Worm (Caenorhabditis elegans) whole organism, L4 larva: Measurements from ENCODE around the gene wdfy-2.

Source experiments
- D1046.2 ChIP-seq: fragments of 200-800 bp; sonication (Bioruptor generic); IDR thresholded peaks from 2 replicates; pipeline ENCODE4 v1.3.6; 2022; ENCODE audit warnings: missing genetic modification characterization, missing compliant biosample characterization
- F10B5.3 ChIP-seq: sonication (generic microtip); optimal IDR thresholded peaks from 2 replicates; lab custom pipeline; 2016; ENCODE audit warnings: mild to moderate bottlenecking, missing genetic modification characterization, missing compliant biosample characterization
- F44E2.7 ChIP-seq: fragments of 200-800 bp; sonication (Bioruptor generic); IDR thresholded peaks from 2 replicates; pipeline ENCODE4 v2.1.2; 2022; ENCODE audit warnings: missing genetic modification characterization, missing compliant biosample characterization
- F49E8.2 ChIP-seq: sonication (generic microtip); optimal IDR thresholded peaks from 2 replicates; lab custom pipeline; 2016; ENCODE audit warnings: missing compliant biosample characterization, mild to moderate bottlenecking, missing genetic modification characterization, borderline replicate concordance
- R02D3.7 ChIP-seq: fragments of 150-350 bp; sonication (generic microtip); optimal IDR thresholded peaks from 3 replicates; lab custom pipeline; 2014; ENCODE audit warnings: missing biosample characterization, missing genetic modification characterization
- T20F7.1 ChIP-seq: fragments of 200-800 bp; sonication (Bioruptor generic); optimal IDR thresholded peaks from 2 replicates; lab custom pipeline; 2018; ENCODE audit warnings: mild to moderate bottlenecking, missing genetic modification characterization, missing compliant biosample characterization
- Y48G9A.11 ChIP-seq: fragments of 200-800 bp; sonication (Bioruptor generic); IDR thresholded peaks from 2 replicates; pipeline ENCODE4 v1.3.6; 2022; ENCODE audit warnings: missing genetic modification reagents, missing genetic modification characterization, missing compliant biosample characterization
- Y75B8A.6 ChIP-seq: fragments of 200-800 bp; sonication (Bioruptor generic); IDR thresholded peaks from 2 replicates; pipeline ENCODE4 v1.3.6; 2022; ENCODE audit warnings: missing genetic modification reagents, missing genetic modification characterization, missing compliant biosample characterization
- ZK546.5 ChIP-seq, 2 experiments: sonication (generic microtip); optimal IDR thresholded peaks; 2 replicates each; lab custom pipeline; 2017; ENCODE audit warnings: missing biosample characterization in 2 of 2, missing genetic modification characterization in 2 of 2
- aha-1 ChIP-seq: fragments of 150-350 bp; peaks from one replicate; lab custom pipeline; 2014; ENCODE audit warnings: missing biosample characterization, missing genetic modification characterization
- ama-1 ChIP-seq: fragments of 150-350 bp; optimal IDR thresholded peaks from 2 replicates; lab custom pipeline; 2014; ENCODE audit warnings: inconsistent platforms, mixed read lengths
- attf-4 ChIP-seq: sonication (generic microtip); optimal IDR thresholded peaks from 3 replicates; lab custom pipeline; 2017; ENCODE audit warnings: missing biosample characterization, missing genetic modification characterization
- ceh-28 ChIP-seq: fragments of 150-350 bp; optimal IDR thresholded peaks from 2 replicates; lab custom pipeline; 2014; ENCODE audit warnings: missing biosample characterization, missing genetic modification reagents, missing genetic modification characterization
- ceh-32 ChIP-seq: sonication (generic microtip); optimal IDR thresholded peaks from 2 replicates; lab custom pipeline; 2016; ENCODE audit warnings: mild to moderate bottlenecking, missing genetic modification characterization, missing compliant biosample characterization; ENCODE audit not compliant: poor library complexity
- daf-19 ChIP-seq: fragments of 200-800 bp; sonication (Bioruptor generic); conservative IDR thresholded peaks from 2 replicates; pipeline ENCODE4 v1.3.6; 2022; ENCODE audit warnings: missing genetic modification characterization, missing compliant biosample characterization
- daf-8 ChIP-seq: fragments of 200-800 bp; sonication (Bioruptor generic); IDR thresholded peaks from 2 replicates; pipeline ENCODE4 v1.3.6; 2022; ENCODE audit warnings: missing genetic modification characterization, missing compliant biosample characterization
- dmd-9 ChIP-seq: fragments of 200-800 bp; sonication (Bioruptor generic); IDR thresholded peaks from 2 replicates; pipeline ENCODE4 v1.3.6; 2022; ENCODE audit warnings: missing genetic modification reagents, missing genetic modification characterization, missing compliant biosample characterization
- egl-27 ChIP-seq: sonication (generic microtip); optimal IDR thresholded peaks from 3 replicates; lab custom pipeline; 2017; ENCODE audit warnings: missing biosample characterization, missing genetic modification reagents, missing genetic modification characterization
- fkh-10 ChIP-seq: fragments of 150-350 bp; optimal IDR thresholded peaks from 2 replicates; lab custom pipeline; 2014; ENCODE audit warnings: missing biosample characterization, missing genetic modification reagents, missing genetic modification characterization
- fos-1 ChIP-seq: fragments of 150-350 bp; optimal IDR thresholded peaks from 2 replicates; lab custom pipeline; 2014; ENCODE audit warnings: missing biosample characterization, missing genetic modification characterization
- hlh-11 ChIP-seq: fragments of 200-800 bp; sonication (Bioruptor generic); optimal IDR thresholded peaks from 2 replicates; lab custom pipeline; 2018; ENCODE audit warnings: mild to moderate bottlenecking, missing genetic modification characterization, missing compliant biosample characterization
- hlh-30 ChIP-seq: sonication (generic microtip); optimal IDR thresholded peaks from 2 replicates; lab custom pipeline; 2017; ENCODE audit warnings: antibody characterized with exemption, mild to moderate bottlenecking, missing genetic modification characterization, missing compliant biosample characterization; ENCODE audit not compliant: insufficient read depth
- hmg-1.1 ChIP-seq: fragments of 200-800 bp; sonication (Bioruptor generic); IDR thresholded peaks from 2 replicates; pipeline ENCODE4 v1.3.6; 2022; ENCODE audit warnings: missing genetic modification reagents, missing genetic modification characterization, missing compliant biosample characterization
- lin-13 ChIP-seq: fragments of 150-350 bp; optimal IDR thresholded peaks from 2 replicates; lab custom pipeline; 2014; ENCODE audit warnings: missing biosample characterization, missing genetic modification reagents, missing genetic modification characterization
- lin-15B ChIP-seq: fragments of 150-350 bp; sonication (generic microtip); optimal IDR thresholded peaks from 3 replicates; lab custom pipeline; 2014; ENCODE audit warnings: missing biosample characterization, missing genetic modification characterization
- lin-38 ChIP-seq: fragments of 200-800 bp; sonication (Bioruptor generic); IDR thresholded peaks from 2 replicates; pipeline ENCODE4 v1.3.6; 2022; ENCODE audit warnings: missing genetic modification reagents, missing genetic modification characterization, missing compliant biosample characterization
- lsy-2 ChIP-seq, 2 experiments: fragments of 150-350 bp in 1 of 2; sonication (generic microtip) in 1 of 2; optimal IDR thresholded peaks; 2 replicates each; lab custom pipeline; 2014 to 2017; ENCODE audit warnings: missing biosample characterization in 2 of 2, missing genetic modification characterization in 2 of 2
- mep-1 ChIP-seq: fragments of 150-350 bp; sonication (generic microtip); optimal IDR thresholded peaks from 3 replicates; lab custom pipeline; 2014; ENCODE audit warnings: missing biosample characterization, missing genetic modification characterization
- mxl-2 ChIP-seq: fragments of 200-800 bp; sonication (Bioruptor generic); conservative IDR thresholded peaks from 2 replicates; pipeline ENCODE4 v1.3.6; 2022; ENCODE audit warnings: missing genetic modification reagents, missing genetic modification characterization, missing compliant biosample characterization
- nhr-10 ChIP-seq: fragments of 150-350 bp; optimal IDR thresholded peaks from 2 replicates; lab custom pipeline; 2014; ENCODE audit warnings: missing biosample characterization, missing genetic modification characterization
- nhr-11 ChIP-seq: fragments of 150-350 bp; optimal IDR thresholded peaks from 2 replicates; lab custom pipeline; 2014; ENCODE audit warnings: missing biosample characterization, missing genetic modification characterization
- nhr-111 ChIP-seq: fragments of 200-800 bp; sonication (Bioruptor generic); optimal IDR thresholded peaks from 2 replicates; lab custom pipeline; 2018; ENCODE audit warnings: mild to moderate bottlenecking, missing genetic modification characterization, missing compliant biosample characterization
- nhr-6 ChIP-seq: fragments of 150-350 bp; optimal IDR thresholded peaks from 2 replicates; lab custom pipeline; 2014; ENCODE audit warnings: missing biosample characterization, missing genetic modification characterization
- nhr-76 ChIP-seq: fragments of 150-350 bp; optimal IDR thresholded peaks from 2 replicates; lab custom pipeline; 2014; ENCODE audit warnings: missing biosample characterization, missing genetic modification characterization
- nhr-77 ChIP-seq: fragments of 150-350 bp; optimal IDR thresholded peaks from 2 replicates; lab custom pipeline; 2014; ENCODE audit warnings: missing biosample characterization, missing genetic modification characterization
- pha-4 ChIP-seq, 2 experiments: fragments of 150-350 bp in 1 of 2; fragments of 200-800 bp in 1 of 2; sonication (Bioruptor generic) in 1 of 2; IDR thresholded peaks in 1 of 2; optimal IDR thresholded peaks in 1 of 2; 2 replicates each; pipeline versions ENCODE4 v1.3.6 to Lab custom; 2014 to 2022; ENCODE audit warnings: missing genetic modification characterization in 2 of 2, missing genetic modification reagents in 2 of 2, missing biosample characterization in 1 of 2, missing compliant biosample characterization in 1 of 2
- php-3 ChIP-seq: fragments of 200-800 bp; sonication (Bioruptor generic); IDR thresholded peaks from 2 replicates; pipeline ENCODE4 v1.3.6; 2022; ENCODE audit warnings: missing genetic modification reagents, missing genetic modification characterization, missing compliant biosample characterization
- saeg-2 ChIP-seq: fragments of 200-800 bp; sonication (Bioruptor generic); IDR thresholded peaks from 2 replicates; pipeline ENCODE4 v1.3.6; 2022; ENCODE audit warnings: missing genetic modification reagents, missing genetic modification characterization, missing compliant biosample characterization
- sdz-12 ChIP-seq: fragments of 200-800 bp; sonication (Bioruptor generic); optimal IDR thresholded peaks from 2 replicates; lab custom pipeline; 2018; ENCODE audit warnings: mild to moderate bottlenecking, missing genetic modification characterization, missing compliant biosample characterization
- set-16 ChIP-seq: fragments of 200-800 bp; sonication (Bioruptor generic); IDR thresholded peaks from 2 replicates; pipeline ENCODE4 v1.3.6; 2022; ENCODE audit warnings: missing genetic modification reagents, missing genetic modification characterization, missing compliant biosample characterization
- skn-1 ChIP-seq: fragments of 150-350 bp; optimal IDR thresholded peaks from 2 replicates; lab custom pipeline; 2014; ENCODE audit warnings: missing biosample characterization, missing genetic modification characterization
- snpc-4 ChIP-seq: fragments of 150-350 bp; optimal IDR thresholded peaks from 2 replicates; lab custom pipeline; 2014; ENCODE audit warnings: missing biosample characterization, missing genetic modification characterization
- tra-1 ChIP-seq: fragments of 200-800 bp; sonication (Bioruptor generic); IDR thresholded peaks from 2 replicates; pipeline ENCODE4 v1.3.6; 2022; ENCODE audit warnings: missing genetic modification reagents, missing genetic modification characterization, missing compliant biosample characterization
- unc-130 ChIP-seq: sonication (generic microtip); optimal IDR thresholded peaks from 2 replicates; lab custom pipeline; 2016; ENCODE audit warnings: missing genetic modification reagents, missing genetic modification characterization, missing compliant biosample characterization
- unc-62 ChIP-seq, 3 experiments: fragments of 150-350 bp in 1 of 3; sonication (generic microtip); optimal IDR thresholded peaks in 2 of 3; peaks in 1 of 3; 1 replicate in 1 of 3; 2 replicates in 2 of 3; lab custom pipeline; 2014 to 2017; ENCODE audit warnings: missing biosample characterization in 3 of 3, missing genetic modification characterization in 3 of 3, missing genetic modification reagents in 3 of 3, missing genotype in 1 of 3
- vab-7 ChIP-seq: fragments of 200-800 bp; sonication (Bioruptor generic); IDR thresholded peaks from 2 replicates; pipeline ENCODE4 v1.3.6; 2022; ENCODE audit warnings: missing genetic modification reagents, missing genetic modification characterization, missing compliant biosample characterization
- zfp-2 ChIP-seq: sonication (generic microtip); optimal IDR thresholded peaks from 2 replicates; lab custom pipeline; 2016; ENCODE audit warnings: mild to moderate bottlenecking, missing genetic modification characterization, missing compliant biosample characterization
- zfp-3 ChIP-seq: fragments of 200-800 bp; sonication (Bioruptor generic); conservative IDR thresholded peaks from 2 replicates; pipeline ENCODE4 v1.3.6; 2022; ENCODE audit warnings: missing genetic modification reagents, missing genetic modification characterization, missing compliant biosample characterization
- zip-11 ChIP-seq: fragments of 200-800 bp; sonication (Bioruptor generic); IDR thresholded peaks from 2 replicates; pipeline ENCODE4 v1.3.6; 2022; ENCODE audit warnings: missing genetic modification characterization, missing compliant biosample characterization
- zip-2 ChIP-seq: fragments of 150-350 bp; optimal IDR thresholded peaks from 2 replicates; lab custom pipeline; 2014; ENCODE audit warnings: missing biosample characterization, missing genetic modification characterization
- ztf-7 ChIP-seq: fragments of 150-350 bp; optimal IDR thresholded peaks from 2 replicates; lab custom pipeline; 2014; ENCODE audit warnings: missing biosample characterization, missing genetic modification characterization

wdfy-2 gene

DNA sequence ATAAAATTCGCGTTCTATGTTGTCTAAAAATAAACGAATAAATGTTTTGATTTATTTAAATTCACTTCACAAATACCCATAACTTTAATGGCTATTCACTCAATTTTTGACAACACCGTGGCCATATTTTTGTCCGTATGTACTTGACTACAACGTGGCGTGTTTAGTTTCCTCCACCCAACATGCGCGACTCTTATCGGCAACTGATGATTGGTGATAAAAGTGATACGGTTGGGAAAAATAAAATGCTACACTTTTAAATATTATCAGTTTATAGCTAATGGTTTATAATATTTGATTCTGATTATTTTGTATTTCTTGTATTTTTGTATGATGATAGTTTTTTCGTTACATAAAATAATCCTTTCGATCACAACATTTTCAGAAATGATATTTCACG is 28.0 kb upstream of the wdfy-2 start, which contains the start of gene acs-7 (continued):
- TF ChIP-seq mep-1 (tag; lab: Kevin White, UChicago) (peak; percentile 60), saeg-2 (GFP tag; lab: Robert Waterston, UW) (no peak), T20F7.1 (GFP tag; lab: Kevin White, UChicago) (peak; percentile 21), hmg-1.1 (GFP tag; lab: Robert Waterston, UW) (no peak), set-16 (GFP tag; lab: Robert Waterston, UW) (no peak), unc-62 (GFP tag; optimal IDR thresholded peaks at IDR 0.05 in 1 of 2; lab: Kevin White, UChicago) (no peak), unc-62 (tag; optimal IDR thresholded peaks at IDR 0.05; lab: Kevin White, UChicago) (no peak), F44E2.7 (no peak), nhr-6 (tag; lab: Kevin White, UChicago) (no peak), ceh-32 (tag; lab: Kevin White, UChicago) (no peak), skn-1 (tag; lab: Kevin White, UChicago) (no peak), fos-1 (tag; lab: Kevin White, UChicago) (no peak), ztf-7 (tag; lab: Kevin White, UChicago) (no peak), ZK546.5 (tag; optimal IDR thresholded peaks at IDR 0.05; lab: Kevin White, UChicago) (no peak), nhr-10 (tag; lab: Kevin White, UChicago) (peak; percentile 2), attf-4 (tag; lab: Kevin White, UChicago) (no peak), vab-7 (no peak), ceh-28 (tag; lab: Kevin White, UChicago) (no peak), nhr-77 (tag; lab: Kevin White, UChicago) (peak; percentile 89), hlh-30 (tag; lab: Kevin White, UChicago) (peak; percentile 51), nhr-76 (tag; lab: Kevin White, UChicago) (no peak), lsy-2 (tag; optimal IDR thresholded peaks at IDR 0.05; lab: Kevin White, UChicago) (no peak), fkh-10 (no peak), lin-15B (tag; lab: Kevin White, UChicago) (no peak), hlh-11 (peak; percentile 88), zip-11 (GFP tag; lab: Robert Waterston, UW) (no peak), mxl-2 (GFP tag; lab: Robert Waterston, UW) (no peak), dmd-9 (GFP tag; lab: Robert Waterston, UW) (no peak), ama-1 (lab: Kevin White, UChicago) (no peak), F49E8.2 (tag; lab: Kevin White, UChicago) (no peak), lin-38 (GFP tag; lab: Robert Waterston, UW) (no peak), F10B5.3 (no peak), Y75B8A.6 (GFP tag; lab: Robert Waterston, UW) (no peak), snpc-4 (no peak), pha-4 (GFP tag; IDR thresholded peaks at IDR 0.05; lab: Robert Waterston, UW) (no peak), pha-4 (tag; optimal IDR thresholded peaks at IDR 0.05; lab: Kevin White, UChicago) (no peak), D1046.2 (GFP tag; lab: Robert Waterston, UW) (no peak), egl-27 (tag; lab: Kevin White, UChicago) (no peak), nhr-11 (tag; lab: Kevin White, UChicago) (no peak), daf-8 (GFP tag; lab: Robert Waterston, UW) (no peak), zip-2 (tag; lab: Kevin White, UChicago) (no peak), sdz-12 (GFP tag; lab: Kevin White, UChicago) (no peak), zfp-3 (GFP tag; lab: Robert Waterston, UW) (no peak), unc-130 (no peak), aha-1 (tag; lab: Kevin White, UChicago) (no peak), tra-1 (GFP tag; lab: Robert Waterston, UW) (0 out of 2 replicates have a peak, but pooled peaks have one; percentile 15), Y48G9A.11 (GFP tag; lab: Robert Waterston, UW) (no peak), R02D3.7 (tag; lab: Kevin White, UChicago) (no peak), lin-13 (GFP tag; lab: Kevin White, UChicago) (no peak), zfp-2 (no peak), php-3 (GFP tag; lab: Robert Waterston, UW) (peak; percentile 90), nhr-111 (no peak), daf-19 (GFP tag; lab: Robert Waterston, UW) (no peak)
